Worm (Caenorhabditis elegans): ENCODE results near the gene srj-49.

srj-49 gene

DNA sequence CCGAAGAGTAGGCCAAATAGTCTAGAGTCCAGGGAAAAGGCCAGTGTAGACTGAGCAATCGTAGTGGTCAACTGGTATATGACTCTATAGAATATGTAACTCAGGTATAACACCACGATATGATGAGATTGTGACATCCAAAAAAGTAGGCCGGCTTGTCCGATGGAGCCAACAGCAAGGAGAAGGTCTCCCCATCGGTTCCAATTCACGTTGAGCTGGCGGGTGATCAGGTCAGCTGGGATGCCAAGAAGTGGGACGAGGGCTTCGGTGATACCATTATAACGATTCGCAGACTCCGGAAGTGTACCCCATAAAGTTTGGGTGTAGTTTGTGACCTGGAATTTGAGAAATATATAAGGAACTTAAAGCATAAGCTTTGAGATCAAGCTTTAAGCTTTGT is 24.8 kb upstream of the srj-49 start:
- TF ChIP-seq hmbx-1 (tag; optimal IDR thresholded peaks at IDR 0.05) = no peak
- no peak for TF ChIP-seq ama-1 (optimal IDR thresholded peaks at IDR 0.05)
- no peak for TF ChIP-seq hnd-1 (tag; optimal IDR thresholded peaks at IDR 0.05)
- TF ChIP-seq hmg-4 (GFP tag; optimal IDR thresholded peaks at IDR 0.05) = no peak
- no peak for TF ChIP-seq ceh-13 (GFP tag; optimal IDR thresholded peaks at IDR 0.05)
- no peak for TF ChIP-seq pes-1 (GFP tag; IDR thresholded peaks at IDR 0.05)

DNA sequence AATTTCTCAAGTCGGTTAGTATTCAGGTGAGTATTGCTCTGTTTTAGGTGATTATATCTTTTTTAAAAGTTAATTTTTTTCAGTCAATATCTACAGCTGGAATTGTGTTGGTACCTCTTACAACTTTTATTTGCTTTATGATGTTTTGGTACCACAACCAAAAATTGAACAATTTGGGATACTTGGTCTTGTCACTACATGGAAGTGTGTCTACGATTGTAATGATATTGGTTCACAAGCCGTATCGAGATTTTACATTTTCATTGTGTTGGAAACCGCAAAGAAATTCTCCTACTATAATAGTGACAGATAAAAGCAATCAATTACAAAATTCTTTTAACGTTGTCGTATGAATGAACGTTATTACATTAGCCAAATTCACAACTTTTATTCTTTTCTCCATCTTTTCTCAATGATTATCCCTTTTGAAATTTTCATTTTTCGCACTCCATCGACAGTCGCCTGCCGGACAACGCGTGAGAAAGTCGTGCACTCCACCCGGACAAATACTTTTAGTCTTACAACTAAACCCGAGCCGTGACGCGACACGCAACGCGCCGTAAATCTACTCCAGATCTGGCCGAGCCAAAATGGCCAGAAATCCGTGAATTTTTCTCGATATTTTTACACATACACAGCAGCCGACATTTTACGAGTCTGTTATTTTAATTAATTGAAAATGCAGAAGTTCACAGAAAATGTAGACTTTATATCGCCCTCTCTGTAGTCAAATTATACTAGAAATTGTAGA is 23.8 kb upstream of the srj-49 start:
- TF ChIP-seq aly-1 (tag; optimal IDR thresholded peaks at IDR 0.05) = no peak
- TF ChIP-seq ceh-36 (tag; optimal IDR thresholded peaks at IDR 0.05) = no peak
- TF ChIP-seq F13C5.2 (tag; optimal IDR thresholded peaks at IDR 0.05) = no peak
- no peak for TF ChIP-seq tbx-11 (GFP tag; IDR thresholded peaks at IDR 0.05)
- TF ChIP-seq ceh-13 (GFP tag; optimal IDR thresholded peaks at IDR 0.05) = no peak
- no peak for TF ChIP-seq flt-1 (GFP tag; IDR thresholded peaks at IDR 0.05)
- no peak for TF ChIP-seq hmbx-1 (tag; optimal IDR thresholded peaks at IDR 0.05)
- no peak for TF ChIP-seq pes-1 (GFP tag; IDR thresholded peaks at IDR 0.05)
- no peak for TF ChIP-seq tbx-37 (GFP tag; conservative IDR thresholded peaks at IDR 0.05)

DNA sequence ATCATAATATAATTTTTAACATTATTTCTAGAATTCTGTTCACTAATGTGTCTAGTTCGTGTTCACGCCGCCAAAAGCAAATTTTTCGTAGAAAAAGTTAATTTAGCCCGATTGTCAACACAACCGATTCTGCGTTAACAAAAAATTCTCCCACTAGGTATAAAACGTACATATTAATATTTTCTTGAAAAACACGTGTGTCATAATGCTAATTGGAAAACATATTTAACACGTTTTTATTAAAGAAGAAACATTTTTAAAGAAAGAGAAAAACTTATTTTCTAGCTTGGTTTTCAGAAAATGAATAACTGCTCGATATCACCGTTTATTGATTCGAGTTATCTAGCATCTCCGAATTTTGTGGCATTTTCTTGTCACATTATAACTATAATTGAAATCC is 22.0 kb upstream of the srj-49 start, which contains the start of gene srh-243:
Gene srh-243, plus strand, starts transcription at position 301 of the 400 bp plus-strand sequence.
- no peak for TF ChIP-seq sea-1 (GFP tag; conservative IDR thresholded peaks at IDR 0.05)
- no peak for TF ChIP-seq tbx-37 (GFP tag; conservative IDR thresholded peaks at IDR 0.05)

DNA sequence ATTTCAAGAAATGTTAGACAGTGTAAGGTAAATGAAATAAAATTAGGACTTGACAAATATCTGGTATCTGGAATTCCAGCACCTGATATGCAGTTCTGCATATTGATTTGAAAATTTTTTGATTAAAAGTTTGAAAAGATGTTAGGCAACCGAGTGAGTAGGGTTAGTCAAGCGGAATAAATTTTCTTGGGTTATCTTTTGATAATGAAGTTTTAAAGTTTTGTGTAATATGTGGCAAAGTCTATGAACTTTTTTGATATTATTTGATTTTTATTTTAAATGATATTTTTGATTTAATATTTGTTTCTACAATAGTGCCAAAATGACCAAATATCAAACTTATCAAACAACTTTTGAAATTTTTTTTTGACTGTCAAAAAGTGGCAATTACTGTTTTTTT is 21.4 kb upstream of the srj-49 start, which contains the start of gene srh-241:
Gene srh-241, minus strand, starts transcription at position 101 of the 400 bp plus-strand sequence.
- TF ChIP-seq tbx-37 (GFP tag; conservative IDR thresholded peaks at IDR 0.05) (no peak), ceh-36 (tag; optimal IDR thresholded peaks at IDR 0.05) (no peak), aly-1 (tag; optimal IDR thresholded peaks at IDR 0.05) (no peak), B0310.2 (tag; optimal IDR thresholded peaks at IDR 0.05) (no peak), F13C5.2 (tag; optimal IDR thresholded peaks at IDR 0.05) (no peak)

DNA sequence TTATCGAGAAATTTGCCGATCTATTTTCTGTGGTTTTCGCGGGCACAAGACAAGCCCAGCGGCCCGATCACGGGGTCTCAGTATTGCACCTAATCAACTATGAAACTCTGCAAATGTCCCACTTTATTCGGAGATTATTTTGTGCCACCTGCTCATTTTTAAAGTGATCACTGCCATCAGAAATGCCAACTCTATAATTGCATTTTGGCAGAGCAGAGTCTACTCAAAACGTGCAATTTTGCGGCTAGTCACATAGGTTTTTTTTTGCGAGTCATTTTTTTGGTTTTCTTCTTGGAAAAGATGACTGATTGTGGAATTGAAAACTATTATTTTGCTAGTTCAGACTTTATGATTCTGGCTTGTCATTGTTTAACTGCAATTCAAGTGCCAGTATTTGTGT is 16.8 kb upstream of the srj-49 start, which contains the start of gene srh-240:
Gene srh-240, plus strand, starts transcription at position 301 of the 400 bp plus-strand sequence.
- no peak for TF ChIP-seq ama-1 (optimal IDR thresholded peaks at IDR 0.05)
- no peak for TF ChIP-seq ets-7 (tag; optimal IDR thresholded peaks at IDR 0.05)
- no peak for TF ChIP-seq ceh-36 (tag; optimal IDR thresholded peaks at IDR 0.05)
- no peak for TF ChIP-seq hnd-1 (tag; optimal IDR thresholded peaks at IDR 0.05)
- TF ChIP-seq scrt-1 (GFP tag; IDR thresholded peaks at IDR 0.05) = no peak
- no peak for TF ChIP-seq flt-1 (GFP tag; IDR thresholded peaks at IDR 0.05)
- no peak for TF ChIP-seq hmg-4 (GFP tag; optimal IDR thresholded peaks at IDR 0.05)
- TF ChIP-seq tra-4 (tag; optimal IDR thresholded peaks at IDR 0.05) = no peak
- no peak for TF ChIP-seq sea-1 (GFP tag; conservative IDR thresholded peaks at IDR 0.05)
- TF ChIP-seq B0310.2 (tag; optimal IDR thresholded peaks at IDR 0.05) = no peak
- TF ChIP-seq F13C5.2 (tag; optimal IDR thresholded peaks at IDR 0.05) = no peak
- no peak for TF ChIP-seq tbx-11 (GFP tag; IDR thresholded peaks at IDR 0.05)
- TF ChIP-seq tbx-37 (GFP tag; conservative IDR thresholded peaks at IDR 0.05) = no peak
- TF ChIP-seq pes-1 (GFP tag; IDR thresholded peaks at IDR 0.05) = no peak
- no peak for TF ChIP-seq hmbx-1 (tag; optimal IDR thresholded peaks at IDR 0.05)
- no peak for TF ChIP-seq ceh-13 (GFP tag; optimal IDR thresholded peaks at IDR 0.05)
- TF ChIP-seq aly-1 (tag; optimal IDR thresholded peaks at IDR 0.05) = no peak

DNA sequence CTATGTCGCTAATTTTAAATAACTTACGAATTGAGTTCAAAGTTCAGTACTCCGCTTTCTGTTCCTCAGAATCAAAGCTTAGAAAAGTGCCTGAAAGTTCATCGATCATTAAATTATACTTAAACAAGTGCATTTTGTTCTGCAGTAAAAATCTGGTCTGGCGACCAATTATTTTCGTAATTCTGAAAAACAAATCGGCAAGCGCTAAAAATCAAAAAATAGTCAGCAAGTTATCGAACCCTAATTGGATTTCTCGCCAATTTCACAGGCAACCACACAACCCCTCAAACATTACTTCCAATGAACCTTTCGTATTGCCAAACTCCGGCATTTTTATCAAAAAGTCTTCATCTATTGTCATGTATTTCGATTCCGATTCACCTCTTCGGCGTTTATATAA is 14.9 kb upstream of the srj-49 start, which contains the start of gene srh-272:
Gene srh-272, plus strand, starts transcription at position 301 of the 400 bp plus-strand sequence.
- TF ChIP-seq scrt-1 (GFP tag; IDR thresholded peaks at IDR 0.05) (no peak), ets-7 (tag; optimal IDR thresholded peaks at IDR 0.05) (no peak), F13C5.2 (tag; optimal IDR thresholded peaks at IDR 0.05) (no peak), aly-1 (tag; optimal IDR thresholded peaks at IDR 0.05) (no peak), flt-1 (GFP tag; IDR thresholded peaks at IDR 0.05) (no peak), tra-4 (tag; optimal IDR thresholded peaks at IDR 0.05) (no peak), B0310.2 (tag; optimal IDR thresholded peaks at IDR 0.05) (no peak), sea-1 (GFP tag; conservative IDR thresholded peaks at IDR 0.05) (no peak), hmbx-1 (tag; optimal IDR thresholded peaks at IDR 0.05) (no peak), hmg-4 (GFP tag; optimal IDR thresholded peaks at IDR 0.05) (no peak), tbx-37 (GFP tag; conservative IDR thresholded peaks at IDR 0.05) (no peak), tbx-11 (GFP tag; IDR thresholded peaks at IDR 0.05) (no peak), ceh-13 (GFP tag; optimal IDR thresholded peaks at IDR 0.05) (no peak), pes-1 (GFP tag; IDR thresholded peaks at IDR 0.05) (no peak), hnd-1 (tag; optimal IDR thresholded peaks at IDR 0.05) (no peak), ama-1 (optimal IDR thresholded peaks at IDR 0.05) (no peak), ceh-36 (tag; optimal IDR thresholded peaks at IDR 0.05) (no peak)

DNA sequence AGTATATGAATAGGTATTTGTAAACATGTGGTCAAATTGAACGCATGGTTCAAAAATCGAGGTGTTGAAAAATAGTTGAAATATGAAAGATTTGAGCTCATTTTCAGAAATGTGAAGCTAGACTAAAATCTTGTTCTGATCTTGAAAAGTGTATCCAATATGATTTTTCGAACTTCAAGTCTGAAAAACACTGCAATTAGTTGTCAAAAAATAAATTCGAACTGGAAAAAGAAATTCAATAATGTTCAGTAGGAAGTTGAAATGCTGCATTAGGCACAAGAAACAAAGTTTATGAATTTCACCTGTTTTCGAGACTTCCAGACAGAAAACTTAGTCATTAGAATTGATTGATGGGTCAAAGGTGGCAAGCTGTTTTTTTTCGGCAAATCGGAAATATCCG is 13.4 kb upstream of the srj-49 start, which contains the start of gene srh-270:
Gene srh-270, minus strand, starts transcription at position 101 of the 400 bp plus-strand sequence.
- TF ChIP-seq flt-1 (GFP tag; IDR thresholded peaks at IDR 0.05) (no peak), ceh-36 (tag; optimal IDR thresholded peaks at IDR 0.05) (no peak), hnd-1 (tag; optimal IDR thresholded peaks at IDR 0.05) (no peak), tbx-37 (GFP tag; conservative IDR thresholded peaks at IDR 0.05) (no peak), ceh-13 (GFP tag; optimal IDR thresholded peaks at IDR 0.05) (no peak), sea-1 (GFP tag; conservative IDR thresholded peaks at IDR 0.05) (no peak), hmbx-1 (tag; optimal IDR thresholded peaks at IDR 0.05) (no peak), aly-1 (tag; optimal IDR thresholded peaks at IDR 0.05) (no peak), ama-1 (optimal IDR thresholded peaks at IDR 0.05) (no peak), F13C5.2 (tag; optimal IDR thresholded peaks at IDR 0.05) (no peak), tbx-11 (GFP tag; IDR thresholded peaks at IDR 0.05) (no peak), B0310.2 (tag; optimal IDR thresholded peaks at IDR 0.05) (no peak), scrt-1 (GFP tag; IDR thresholded peaks at IDR 0.05) (no peak), hmg-4 (GFP tag; optimal IDR thresholded peaks at IDR 0.05) (no peak), pes-1 (GFP tag; IDR thresholded peaks at IDR 0.05) (no peak), ets-7 (tag; optimal IDR thresholded peaks at IDR 0.05) (no peak), tra-4 (tag; optimal IDR thresholded peaks at IDR 0.05) (no peak)
